Fruit fly (Drosophila melanogaster): ENCODE results near the gene Wdr81.
"Not testable (repeated sequence)": the region's sequence is repeated elsewhere in the genome, so short reads cannot be mapped to it uniquely, and the experiment has no call there.

Gene Wdr81

DNA sequence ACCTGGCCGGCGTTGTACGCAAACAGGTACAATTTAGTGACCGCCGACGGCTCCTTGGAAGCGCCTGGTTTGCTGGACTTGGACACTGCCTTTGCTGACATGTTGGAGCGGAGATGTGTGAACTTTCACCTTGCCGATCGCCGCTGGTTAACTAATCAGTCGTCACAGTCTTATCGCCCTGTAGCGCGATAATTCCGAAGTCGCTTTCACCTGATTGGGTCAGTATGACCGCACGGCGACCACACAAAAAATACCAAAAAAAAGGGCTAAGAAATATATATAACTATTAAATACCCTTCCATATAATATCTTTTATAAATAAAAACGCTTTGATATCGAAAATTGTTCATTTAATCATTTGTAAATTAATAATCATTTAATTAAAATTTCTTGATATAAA lies 18.7 kb downstream of the Wdr81 start, which contains the start of gene Hacd1 (continued):
- TF ChIP-seq CG2875 (GFP tag; optimal IDR thresholded peaks at IDR 0.05) (no peak), eve (GFP tag; optimal IDR thresholded peaks at IDR 0.05) (no peak), mirr (GFP tag; optimal IDR thresholded peaks at IDR 0.05) (peak; percentile 7), exex (tag; optimal IDR thresholded peaks at IDR 0.05) (peak; percentile 52), crp (GFP tag; optimal IDR thresholded peaks at IDR 0.05) (peak in 1 of 2 experiments; percentile 42), CG11456 (GFP tag; IDR thresholded peaks at IDR 0.05) (no peak), pzg (GFP tag; optimal IDR thresholded peaks at IDR 0.05) (peak; percentile 10), Med (GFP tag) (peak; percentile 64), Nf-YB (GFP tag; optimal IDR thresholded peaks at IDR 0.05) (peak; percentile 68)

dm6 chr2L:12001132-12001531 lies 19.6 kb downstream of the Wdr81 start:
- TF ChIP-seq CG15073 (GFP tag; optimal IDR thresholded peaks at IDR 0.05) (peak; percentile 65), CG17829 (tag; optimal IDR thresholded peaks at IDR 0.05) (no peak), D19A (tag; optimal IDR thresholded peaks at IDR 0.05) (peak; percentile 11), Pdp1 (GFP tag; optimal IDR thresholded peaks at IDR 0.05) (peak in 1 of 2 experiments; percentile 68)

DNA sequence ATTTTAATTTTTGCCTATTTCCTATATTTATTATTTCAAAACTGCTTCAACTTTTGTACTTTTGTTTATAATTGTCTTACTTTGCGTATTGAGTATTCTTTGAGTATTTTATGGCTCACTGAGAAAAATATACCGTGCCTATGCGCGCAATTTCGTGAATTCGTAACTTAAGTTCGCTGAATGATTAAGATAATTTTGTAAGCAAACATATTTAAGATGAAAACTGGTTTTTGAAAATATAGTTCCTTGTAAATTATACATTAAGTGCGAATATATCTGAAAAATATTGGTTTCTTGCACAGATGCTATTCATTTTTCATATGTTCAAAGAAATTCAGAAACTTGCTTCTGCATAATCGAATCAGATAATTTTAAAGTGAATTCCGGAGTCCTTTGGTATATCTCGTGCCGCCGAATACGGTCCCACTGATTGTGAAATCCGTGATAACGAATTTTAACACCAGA lies 21.5 kb downstream of the Wdr81 start, which contains the start of the genes CG18787 and Nfs1:
CG18787 (minus strand) TSS at position 101 of the 465 bp plus-strand sequence.
Nfs1 (plus strand) TSS at position 415 of the 465 bp plus-strand sequence.
- TF ChIP-seq Gsc (GFP tag; IDR thresholded peaks at IDR 0.05); seq (GFP tag; IDR thresholded peaks at IDR 0.05); Neu2 (GFP tag; optimal IDR thresholded peaks at IDR 0.05; ENCODE audit: borderline replicate concordance): not testable (repeated sequence)

- not testable (repeated sequence) for TF ChIP-seq Fer1 (GFP tag; optimal IDR thresholded peaks at IDR 0.05); dan (GFP tag; IDR thresholded peaks at IDR 0.05); CG18619 (GFP tag; optimal IDR thresholded peaks at IDR 0.05)
These were observed 24.3 kb downstream of the Wdr81 start, which contains the start of gene Ada1-1 for dm6 chr2L:11996509-11996908. Gene Ada1-1, plus strand, starts transcription at chr2L:11996809.

DNA sequence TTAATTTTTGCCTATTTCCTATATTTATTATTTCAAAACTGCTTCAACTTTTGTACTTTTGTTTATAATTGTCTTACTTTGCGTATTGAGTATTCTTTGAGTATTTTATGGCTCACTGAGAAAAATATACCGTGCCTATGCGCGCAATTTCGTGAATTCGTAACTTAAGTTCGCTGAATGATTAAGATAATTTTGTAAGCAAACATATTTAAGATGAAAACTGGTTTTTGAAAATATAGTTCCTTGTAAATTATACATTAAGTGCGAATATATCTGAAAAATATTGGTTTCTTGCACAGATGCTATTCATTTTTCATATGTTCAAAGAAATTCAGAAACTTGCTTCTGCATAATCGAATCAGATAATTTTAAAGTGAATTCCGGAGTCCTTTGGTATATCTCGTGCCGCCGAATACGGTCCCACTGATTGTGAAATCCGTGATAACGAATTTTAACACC lies 25.4 kb downstream of the Wdr81 start, which contains the start of the genes CG18789 and Qtzl:
CG18789 (minus strand) TSS at position 101 of the 459 bp plus-strand sequence.
Qtzl (plus strand) TSS at position 409 of the 459 bp plus-strand sequence.
- not testable (repeated sequence) for TF ChIP-seq CG12391 (tag; optimal IDR thresholded peaks at IDR 0.05); run (tag; optimal IDR thresholded peaks at IDR 0.05); CG13287 (GFP tag; IDR thresholded peaks at IDR 0.05; ENCODE audit: partially characterized antibody)

- not testable (repeated sequence) for TF ChIP-seq gsb (GFP tag; IDR thresholded peaks at IDR 0.05); CG13775 (GFP tag; optimal IDR thresholded peaks at IDR 0.05); tap (tag; optimal IDR thresholded peaks at IDR 0.05)
These were observed 28.2 kb downstream of the Wdr81 start, which contains the start of gene Ada1-2 for dm6 chr2L:11992602-11993001. Gene Ada1-2, plus strand, starts transcription at chr2L:11992902.

- no peak for TF ChIP-seq CG14710 (tag; optimal IDR thresholded peaks at IDR 0.05)
- no peak for TF ChIP-seq Lim3 (GFP tag; IDR thresholded peaks at IDR 0.05)
- no peak for TF ChIP-seq sna (GFP tag; IDR thresholded peaks at IDR 0.05; ENCODE audit: partially characterized antibody)
- no peak for TF ChIP-seq HLHmδ (GFP tag; optimal IDR thresholded peaks at IDR 0.05)
- TF ChIP-seq croc (GFP tag; conservative IDR thresholded peaks at IDR 0.05), result no peak
- TF ChIP-seq row (GFP tag; IDR thresholded peaks at IDR 0.05), result peak; percentile 24; the same call in 1 of the 3 replicates
- TF ChIP-seq vvl (GFP tag; IDR thresholded peaks at IDR 0.05), result peak; percentile 90
- no peak for TF ChIP-seq bcd (GFP tag; optimal IDR thresholded peaks at IDR 0.05)
- peak; percentile 50 for TF ChIP-seq CG13287 (GFP tag; IDR thresholded peaks at IDR 0.05; ENCODE audit: partially characterized antibody)
- TF ChIP-seq chinmo (GFP tag; IDR thresholded peaks at IDR 0.05; ENCODE audit: partially characterized antibody), result peak; percentile 50; the same call in 1 of the 4 replicates
- no peak for TF ChIP-seq CG12769 (tag; optimal IDR thresholded peaks at IDR 0.05)
- TF ChIP-seq HLH54F (GFP tag; optimal IDR thresholded peaks at IDR 0.05), result no peak
- TF ChIP-seq CG6689 (GFP tag; IDR thresholded peaks at IDR 0.05), result peak; percentile 14; the same call in 1 of the 2 replicates
These were observed 30.2 kb downstream of the Wdr81 start, which contains the start of gene escl for dm6 chr2L:11990458-11991065. Gene escl, plus strand, starts transcription at chr2L:11990927.
